Fruit fly (Drosophila melanogaster): Measurements from ENCODE around the gene CG3597.

CG3597 gene

DNA sequence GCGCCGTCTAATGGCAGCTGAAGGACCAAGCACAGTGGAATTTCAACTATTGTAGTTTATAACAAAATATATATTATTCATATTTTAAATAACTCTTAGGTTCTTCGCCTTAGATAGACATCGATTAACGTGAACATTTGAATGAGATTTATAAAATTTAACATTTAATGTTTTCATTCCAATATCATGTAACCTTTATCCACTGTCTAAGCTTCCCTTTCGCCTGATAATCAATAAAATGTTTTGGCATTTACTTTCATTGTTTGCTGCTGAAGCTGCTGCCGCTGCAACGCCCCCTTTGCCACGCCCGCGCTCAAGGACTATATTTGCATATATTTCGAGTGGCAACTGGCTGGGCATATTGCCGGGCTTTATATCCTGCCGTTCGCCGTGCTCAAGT, 23.5 kb upstream of the CG3597 start (continued):
- TF ChIP-seq CG10267 (tag; optimal IDR thresholded peaks at IDR 0.05) (no peak), repo (GFP tag; optimal IDR thresholded peaks at IDR 0.05) (no peak), ase (GFP tag; IDR thresholded peaks at IDR 0.05) (no peak), CG17328 (GFP tag; IDR thresholded peaks at IDR 0.05) (peak; percentile 45; the same call in 1 of the 2 replicates), CG15696 (tag; optimal IDR thresholded peaks at IDR 0.05) (no peak), Jarid2 (GFP tag; optimal IDR thresholded peaks at IDR 0.05) (no peak), CG18599 (GFP tag; optimal IDR thresholded peaks at IDR 0.05) (peak; percentile 48), Aef1 (GFP tag; IDR thresholded peaks at IDR 0.05) (no peak), otp (GFP tag; IDR thresholded peaks at IDR 0.05) (no peak), Atf3 (GFP tag; optimal IDR thresholded peaks at IDR 0.05) (no peak), ssp (GFP tag; IDR thresholded peaks at IDR 0.05) (no peak), CG30431 (GFP tag; optimal IDR thresholded peaks at IDR 0.05) (no peak), sens (GFP tag) (peak; percentile 6), CG17186 (GFP tag; optimal IDR thresholded peaks at IDR 0.05) (no peak), CG43689 (GFP tag; IDR thresholded peaks at IDR 0.05) (no peak), Camta (GFP tag; optimal IDR thresholded peaks at IDR 0.05) (no peak), CG17359 (tag; optimal IDR thresholded peaks at IDR 0.05) (peak; percentile 7), CG10366 (GFP tag; IDR thresholded peaks at IDR 0.05) (no peak), CG3995 (GFP tag; optimal IDR thresholded peaks at IDR 0.05) (no peak), jing (GFP tag; optimal IDR thresholded peaks at IDR 0.05) (no peak), CG10209 (GFP tag; optimal IDR thresholded peaks at IDR 0.05) (no peak), ems (GFP tag; optimal IDR thresholded peaks at IDR 0.05) (no peak), chif (GFP tag; optimal IDR thresholded peaks at IDR 0.05) (no peak), bsh (GFP tag; optimal IDR thresholded peaks at IDR 0.05) (peak in 1 of 2 experiments; percentile 23), Asciz (GFP tag; optimal IDR thresholded peaks at IDR 0.05) (no peak), CG7839 (tag; optimal IDR thresholded peaks at IDR 0.05) (peak; percentile 8), Nf-YA (GFP tag; IDR thresholded peaks at IDR 0.05) (no peak), CG3163 (GFP tag; optimal IDR thresholded peaks at IDR 0.05) (no peak), emc (GFP tag; optimal IDR thresholded peaks at IDR 0.05) (no peak), CHES-1-like (GFP tag; optimal IDR thresholded peaks at IDR 0.05) (no peak), so (GFP tag; IDR thresholded peaks at IDR 0.05) (no peak), lola (GFP tag; optimal IDR thresholded peaks at IDR 0.05) (no peak), chm (GFP tag; IDR thresholded peaks at IDR 0.05) (no peak), Adf1 (GFP tag; IDR thresholded peaks at IDR 0.05) (no peak), Dip2 (GFP tag; IDR thresholded peaks at IDR 0.05) (no peak), ATbp (GFP tag; optimal IDR thresholded peaks at IDR 0.05) (peak; percentile 3), Pdp1 (GFP tag; optimal IDR thresholded peaks at IDR 0.05) (no peak), Blimp-1 (GFP tag; optimal IDR thresholded peaks at IDR 0.05) (no peak), CG1832 (GFP tag; optimal IDR thresholded peaks at IDR 0.05) (no peak), Xrp1 (GFP tag; IDR thresholded peaks at IDR 0.05) (0 out of 2 replicates have a peak, but pooled peaks have one; percentile 9), CG12744 (GFP tag; optimal IDR thresholded peaks at IDR 0.05) (no peak), Taf1 (GFP tag; IDR thresholded peaks at IDR 0.05) (no peak), CG13296 (GFP tag; optimal IDR thresholded peaks at IDR 0.05) (no peak), crol (GFP tag; IDR thresholded peaks at IDR 0.05) (no peak), CG15601 (tag; optimal IDR thresholded peaks at IDR 0.05) (no peak), CG6689 (GFP tag; IDR thresholded peaks at IDR 0.05) (0 out of 2 replicates have a peak, but pooled peaks have one; percentile 14), pan (optimal IDR thresholded peaks at IDR 0.05) (no peak), pan (GFP tag; optimal IDR thresholded peaks at IDR 0.05 in 1 of 2, IDR thresholded peaks at IDR 0.05 in 1 of 2) (no peak), trh (GFP tag; optimal IDR thresholded peaks at IDR 0.05) (no peak), CG15269 (tag; optimal IDR thresholded peaks at IDR 0.05) (peak; percentile 3)
